Worm (Caenorhabditis elegans) whole organism, L3 larva: ENCODE results near the gene alh-9.

Experiments
- ceh-9 ChIP-seq: sonication (generic microtip); optimal IDR thresholded peaks from 2 replicates; lab custom pipeline; 2018; ENCODE audit warnings: missing biosample characterization, missing genetic modification characterization
- nhr-67 ChIP-seq: fragments of 150-350 bp; optimal IDR thresholded peaks from 2 replicates; lab custom pipeline; 2014; ENCODE audit warnings: missing biosample characterization, missing genetic modification characterization
- nhr-77 ChIP-seq: fragments of 150-350 bp; optimal IDR thresholded peaks from 2 replicates; lab custom pipeline; 2014; ENCODE audit warnings: missing biosample characterization, missing genetic modification characterization
- pqm-1 ChIP-seq: fragments of 150-350 bp; optimal IDR thresholded peaks from 2 replicates; lab custom pipeline; 2017; ENCODE audit warnings: missing biosample characterization, missing genetic modification characterization, inconsistent platforms
- skn-1 ChIP-seq: fragments of 150-350 bp; optimal IDR thresholded peaks from 2 replicates; lab custom pipeline; 2014; ENCODE audit warnings: missing biosample characterization, missing genetic modification characterization
- unc-62 ChIP-seq: fragments of 150-350 bp; sonication (generic microtip); optimal IDR thresholded peaks from 4 replicates; lab custom pipeline; 2014; ENCODE audit warnings: missing biosample characterization, missing genetic modification reagents, missing genetic modification characterization

DNA sequence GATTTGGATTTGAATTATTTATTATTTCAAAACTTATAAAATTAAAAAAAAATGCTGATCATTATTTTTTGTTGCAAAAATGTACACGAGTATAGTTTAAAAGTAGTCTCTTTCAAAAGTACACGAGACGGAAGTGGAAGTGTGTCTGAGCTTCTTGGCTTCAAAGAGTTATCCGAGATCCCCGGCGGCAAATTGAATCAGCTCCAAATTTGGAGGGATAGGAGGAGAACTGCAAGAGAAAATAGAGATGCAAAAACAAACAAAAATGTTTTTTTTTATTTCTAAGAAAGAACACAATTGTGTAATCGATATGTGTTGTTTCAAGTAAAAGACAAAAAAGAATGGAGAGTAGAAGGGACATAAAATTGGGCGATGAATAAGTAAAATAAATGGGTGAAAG lies 46.7 kb downstream of the alh-9 start:
- TF ChIP-seq ceh-9 (tag; lab: Kevin White, UChicago) (no peak), skn-1 (no peak), unc-62 (GFP tag; lab: Kevin White, UChicago) (no peak), pqm-1 (no peak), nhr-77 (tag; lab: Kevin White, UChicago) (no peak), nhr-67 (no peak)
